Fruit fly (Drosophila melanogaster) whole organism, prepupa: ENCODE results near the gene bel.

Experiments
- CG11902 ChIP-seq: fragments of 200-800 bp; sonication (Bioruptor generic); optimal IDR thresholded peaks from 3 replicates; lab custom pipeline; 2016; ENCODE audit warnings: missing biosample characterization, missing genetic modification characterization
- CG6276 ChIP-seq: fragments of 200-800 bp; sonication (Bioruptor generic); optimal IDR thresholded peaks from 2 replicates; lab custom pipeline; 2017; ENCODE audit warnings: missing biosample characterization, mild to moderate bottlenecking, missing genetic modification characterization
- CG6792 ChIP-seq: fragments of 200-800 bp; sonication (Bioruptor generic); optimal IDR thresholded peaks from 3 replicates; lab custom pipeline; 2016; ENCODE audit warnings: missing biosample characterization, missing genetic modification characterization
- CG6854 ChIP-seq: fragments of 200-800 bp; sonication (Bioruptor generic); optimal IDR thresholded peaks from 2 replicates; lab custom pipeline; 2017; ENCODE audit warnings: missing biosample characterization, mild to moderate bottlenecking, missing genetic modification characterization
- CG8319 ChIP-seq: fragments of 200-800 bp; sonication (Bioruptor generic); optimal IDR thresholded peaks from 3 replicates; lab custom pipeline; 2016; ENCODE audit warnings: missing biosample characterization, missing genetic modification characterization
- Hr38 ChIP-seq: sonication (Bioruptor generic); optimal IDR thresholded peaks from 2 replicates; lab custom pipeline; 2016; ENCODE audit warnings: missing biosample characterization, missing genetic modification characterization
- Sox102F ChIP-seq: fragments of 200-800 bp; sonication (Bioruptor generic); optimal IDR thresholded peaks from 2 replicates; lab custom pipeline; 2016; ENCODE audit warnings: missing biosample characterization, mild to moderate bottlenecking, missing genetic modification characterization
- vri ChIP-seq: fragments of 200-800 bp; sonication (Bioruptor generic); optimal IDR thresholded peaks from 3 replicates; lab custom pipeline; 2016; ENCODE audit warnings: missing biosample characterization, mild to moderate bottlenecking, missing genetic modification characterization

DNA sequence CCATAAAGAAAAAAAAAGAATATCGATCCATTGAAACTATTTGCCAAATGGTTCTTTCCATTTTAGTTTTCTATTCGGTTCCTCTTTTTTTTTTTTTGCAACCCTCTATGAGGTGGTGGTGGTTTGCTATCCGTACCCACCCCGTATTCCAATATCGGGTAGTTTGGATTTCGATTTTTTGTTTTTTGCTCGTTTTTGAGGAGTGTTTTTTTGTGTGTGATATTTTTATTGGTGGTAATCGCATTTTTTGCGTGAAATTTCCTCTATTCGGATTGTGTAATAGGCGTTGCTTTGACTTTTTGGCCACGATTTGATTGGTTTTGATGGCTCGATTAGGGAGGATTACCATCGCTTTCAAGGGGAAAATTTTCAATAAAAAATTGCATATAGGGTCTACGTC lies 25.9 kb upstream of the bel start:
- no peak for TF ChIP-seq CG8319 (GFP tag; lab: Kevin White, UChicago)
- no peak for TF ChIP-seq Sox102F
- no peak for TF ChIP-seq CG6792 (GFP tag; lab: Kevin White, UChicago)
- TF ChIP-seq CG6854: no peak
- TF ChIP-seq CG6276 (GFP tag; lab: Kevin White, UChicago): no peak
- TF ChIP-seq Hr38: no peak
- TF ChIP-seq vri (GFP tag; lab: Kevin White, UChicago): no peak
- no peak for TF ChIP-seq CG11902
